Fruit fly (Drosophila melanogaster): Measurements from ENCODE around the gene CG5421.

CG5421 gene

DNA sequence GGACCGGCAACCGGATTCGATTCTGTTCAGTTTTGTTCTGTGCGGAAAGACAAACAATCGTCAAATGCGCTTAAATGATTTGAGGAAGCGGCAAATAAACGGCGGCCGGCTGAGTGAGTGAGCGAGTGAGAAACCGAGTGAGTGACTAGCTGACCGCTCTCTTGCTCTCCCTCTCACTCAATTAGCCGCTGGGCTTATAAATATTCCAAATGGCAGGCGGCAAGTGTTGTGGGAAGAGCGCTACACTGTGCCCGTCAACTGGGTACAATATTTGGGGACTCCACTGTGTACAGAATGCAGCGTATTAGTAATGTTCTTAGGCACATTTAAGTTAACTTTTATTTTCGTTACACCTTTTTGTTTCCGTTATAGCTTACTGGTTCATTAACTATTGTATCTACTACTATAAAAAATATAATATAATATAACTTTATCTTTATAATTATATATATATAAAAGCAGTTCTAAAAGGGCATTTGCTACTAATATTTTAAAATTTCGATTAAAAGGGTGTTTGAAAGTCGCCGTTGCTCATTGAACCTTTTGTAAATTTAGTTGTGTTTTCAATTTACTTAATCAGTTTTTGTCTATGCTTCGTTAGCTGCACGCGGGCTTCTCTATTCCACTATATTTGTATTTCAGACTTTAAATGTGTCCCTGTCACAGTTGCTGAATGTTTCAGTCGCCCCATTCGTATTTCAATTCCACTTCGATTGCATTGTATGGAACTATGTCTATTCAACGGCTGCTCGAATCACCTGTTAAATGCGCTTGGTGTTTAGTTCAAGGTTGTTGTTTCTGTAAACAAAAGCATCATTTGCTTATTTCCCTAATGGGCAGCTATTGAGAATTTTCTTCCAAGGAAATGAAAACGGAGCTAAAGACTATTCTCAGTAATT, 25.9 kb downstream of the CG5421 start:
- no peak for TF ChIP-seq gsb (GFP tag; IDR thresholded peaks at IDR 0.05)
- peak; percentile 96 for TF ChIP-seq CG15073 (GFP tag; optimal IDR thresholded peaks at IDR 0.05)
- no peak for TF ChIP-seq CG8281 (tag; optimal IDR thresholded peaks at IDR 0.05)
- no peak for TF ChIP-seq CG7372 (GFP tag; IDR thresholded peaks at IDR 0.05)
- peak; percentile 11 for TF ChIP-seq bcd (GFP tag; optimal IDR thresholded peaks at IDR 0.05)
- peak; percentile 26 for TF ChIP-seq CG7839 (tag; optimal IDR thresholded peaks at IDR 0.05)
- TF ChIP-seq CG10274 (GFP tag; optimal IDR thresholded peaks at IDR 0.05), result peak; percentile 38
- peak; percentile 40; the same call in 1 of the 3 replicates for TF ChIP-seq CG17361 (GFP tag; IDR thresholded peaks at IDR 0.05)
- 0 out of 3 replicates have a peak, but pooled peaks have one; percentile 20 for TF ChIP-seq CG6791 (GFP tag; IDR thresholded peaks at IDR 0.05; ENCODE audit: partially characterized antibody)
- TF ChIP-seq dmrt99B (tag; optimal IDR thresholded peaks at IDR 0.05), result peak; percentile 35
- no peak for TF ChIP-seq CG14965 (GFP tag; optimal IDR thresholded peaks at IDR 0.05; ENCODE audit: borderline replicate concordance)
- TF ChIP-seq HLH4C (GFP tag; IDR thresholded peaks at IDR 0.05; ENCODE audit: partially characterized antibody), result peak; percentile 46; the same call in 2 of the 3 replicates
- peak; percentile 63 to 67 for TF ChIP-seq Trl (optimal IDR thresholded peaks at IDR 0.05)
- no peak for TF ChIP-seq Trl (GFP tag; optimal IDR thresholded peaks at IDR 0.05)
- peak; percentile 34; the same call in 1 of the 2 replicates for TF ChIP-seq amos (GFP tag; IDR thresholded peaks at IDR 0.05; ENCODE audit: partially characterized antibody)
- no peak for TF ChIP-seq H15 (GFP tag; IDR thresholded peaks at IDR 0.05)
- 0 out of 4 replicates have a peak, but pooled peaks have one; percentile 30 for TF ChIP-seq Dll (GFP tag; IDR thresholded peaks at IDR 0.05; ENCODE audit: partially characterized antibody)
- peak; percentile 30; the same call in 1 of the 3 replicates for TF ChIP-seq dysf (GFP tag; IDR thresholded peaks at IDR 0.05)
- peak; percentile 4 for TF ChIP-seq Meics (GFP tag; optimal IDR thresholded peaks at IDR 0.05)
- no peak for TF ChIP-seq pnt (GFP tag; optimal IDR thresholded peaks at IDR 0.05)
- TF ChIP-seq CG2712 (tag; optimal IDR thresholded peaks at IDR 0.05), result peak; percentile 20
- TF ChIP-seq CG3847 (GFP tag; IDR thresholded peaks at IDR 0.05), result no peak
- peak; percentile 36 for TF ChIP-seq CG15269 (tag; optimal IDR thresholded peaks at IDR 0.05)
- TF ChIP-seq D19B (GFP tag; optimal IDR thresholded peaks at IDR 0.05), result no peak
- peak; percentile 45 for TF ChIP-seq CG9932 (GFP tag; IDR thresholded peaks at IDR 0.05)
- no peak for TF ChIP-seq onecut (GFP tag; IDR thresholded peaks at IDR 0.05)
- TF ChIP-seq ase (GFP tag; IDR thresholded peaks at IDR 0.05), result 0 out of 3 replicates have a peak, but pooled peaks have one; percentile 13
- TF ChIP-seq Hr51 (GFP tag; optimal IDR thresholded peaks at IDR 0.05), result peak in 1 of 2 experiments; percentile 31
- TF ChIP-seq CG12659 (GFP tag; optimal IDR thresholded peaks at IDR 0.05), result peak; percentile 1
- TF ChIP-seq prd (optimal IDR thresholded peaks at IDR 0.05), result no peak
- 0 out of 3 replicates have a peak, but pooled peaks have one; percentile 32 for TF ChIP-seq prd (GFP tag; IDR thresholded peaks at IDR 0.05)
- TF ChIP-seq Sox100B (GFP tag; optimal IDR thresholded peaks at IDR 0.05), result peak; percentile 8
- peak; percentile 26; the same call in 1 of the 2 replicates for TF ChIP-seq stc (GFP tag; IDR thresholded peaks at IDR 0.05)
- no peak for TF ChIP-seq CG12299 (tag; optimal IDR thresholded peaks at IDR 0.05)
- peak; percentile 55 for TF ChIP-seq Rfx (GFP tag; IDR thresholded peaks at IDR 0.05)
- no peak for TF ChIP-seq CG2120 (GFP tag; optimal IDR thresholded peaks at IDR 0.05)
- peak; percentile 35 for TF ChIP-seq CG2678 (tag; optimal IDR thresholded peaks at IDR 0.05)
- 0 out of 2 replicates have a peak, but pooled peaks have one; percentile 36 for TF ChIP-seq sob (GFP tag; IDR thresholded peaks at IDR 0.05)
- TF ChIP-seq CG30403 (GFP tag; optimal IDR thresholded peaks at IDR 0.05), result no peak
- 0 out of 2 replicates have a peak, but pooled peaks have one; percentile 7 for TF ChIP-seq MBD-R2 (GFP tag; IDR thresholded peaks at IDR 0.05)
- TF ChIP-seq dimm (GFP tag; IDR thresholded peaks at IDR 0.05), result no peak
- TF ChIP-seq CG32532 (GFP tag; IDR thresholded peaks at IDR 0.05), result peak; percentile 44
- TF ChIP-seq Blimp-1 (GFP tag; optimal IDR thresholded peaks at IDR 0.05), result peak; percentile 11
- peak; percentile 58 for TF ChIP-seq Med (GFP tag)
- TF ChIP-seq Drgx (GFP tag; IDR thresholded peaks at IDR 0.05), result peak; percentile 31; the same call in 1 of the 2 replicates
- TF ChIP-seq klu (GFP tag; IDR thresholded peaks at IDR 0.05), result no peak
- TF ChIP-seq chn (GFP tag; optimal IDR thresholded peaks at IDR 0.05), result no peak
- TF ChIP-seq Sry-β (GFP tag; optimal IDR thresholded peaks at IDR 0.05), result no peak

Measured in whole organism, embryonic.